Worm (Caenorhabditis elegans) whole organism, L4 larva: ENCODE results near the gene R02D5.7.

ENCODE experiments used
- R02D3.7 ChIP-seq: fragments of 150-350 bp; sonication (generic microtip); optimal IDR thresholded peaks from 3 replicates; lab custom pipeline; 2014; ENCODE audit warnings: missing biosample characterization, missing genetic modification characterization
- Y48G9A.11 ChIP-seq: fragments of 200-800 bp; sonication (Bioruptor generic); IDR thresholded peaks from 2 replicates; pipeline ENCODE4 v1.3.6; 2022; ENCODE audit warnings: missing genetic modification reagents, missing genetic modification characterization, missing compliant biosample characterization
- dmd-9 ChIP-seq: fragments of 200-800 bp; sonication (Bioruptor generic); IDR thresholded peaks from 2 replicates; pipeline ENCODE4 v1.3.6; 2022; ENCODE audit warnings: missing genetic modification reagents, missing genetic modification characterization, missing compliant biosample characterization
- egl-27 ChIP-seq: sonication (generic microtip); optimal IDR thresholded peaks from 3 replicates; lab custom pipeline; 2017; ENCODE audit warnings: missing biosample characterization, missing genetic modification reagents, missing genetic modification characterization
- unc-62 ChIP-seq, 3 experiments: fragments of 150-350 bp in 1 of 3; sonication (generic microtip); optimal IDR thresholded peaks in 2 of 3; peaks in 1 of 3; 1 replicate in 1 of 3; 2 replicates in 2 of 3; lab custom pipeline; 2014 to 2017; ENCODE audit warnings: missing biosample characterization in 3 of 3, missing genetic modification characterization in 3 of 3, missing genetic modification reagents in 3 of 3, missing genotype in 1 of 3
- vab-7 ChIP-seq: fragments of 200-800 bp; sonication (Bioruptor generic); IDR thresholded peaks from 2 replicates; pipeline ENCODE4 v1.3.6; 2022; ENCODE audit warnings: missing genetic modification reagents, missing genetic modification characterization, missing compliant biosample characterization

DNA sequence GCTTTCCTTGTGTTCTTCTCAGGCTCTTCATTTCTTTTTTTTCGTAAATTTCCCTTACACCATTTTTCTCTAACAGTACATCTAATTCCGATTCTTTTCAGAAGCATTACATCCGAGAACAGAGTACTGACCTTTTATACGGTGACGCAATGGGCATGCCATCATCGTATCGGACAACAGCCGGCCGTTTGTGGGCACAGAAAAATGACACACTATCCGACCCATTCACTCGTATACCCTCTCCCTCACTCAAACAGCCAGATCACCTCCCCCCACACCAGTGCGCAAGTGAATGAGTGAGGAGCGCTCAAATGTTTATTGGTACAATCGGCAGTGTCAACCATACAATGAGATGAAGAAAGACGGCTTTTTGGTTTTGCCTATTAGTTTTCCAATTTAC is 19.8 kb upstream of the R02D5.7 start, which contains the start of gene R02D5.24:
- TF ChIP-seq dmd-9 (no peak), unc-62 (GFP tag; optimal IDR thresholded peaks at IDR 0.05 in 1 of 2; lab: Kevin White, UChicago) (no peak), unc-62 (tag; optimal IDR thresholded peaks at IDR 0.05; lab: Kevin White, UChicago) (no peak), egl-27 (no peak), R02D3.7 (tag; lab: Kevin White, UChicago) (no peak), Y48G9A.11 (no peak), vab-7 (no peak)
